Fruit fly (Drosophila melanogaster) whole organism, embryonic: ENCODE results near the gene Sema5c.

Experiments
- BEAF-32 ChIP-seq: fragments of 200-800 bp; sonication (Bioruptor generic); optimal IDR thresholded peaks from 3 replicates; lab custom pipeline; 2017; ENCODE audit warnings: missing biosample characterization, missing genetic modification characterization, mild to moderate bottlenecking, moderate library complexity, missing genetic modification reagents
- Bgb ChIP-seq: fragments of 200-800 bp; sonication (Bioruptor generic); IDR thresholded peaks from 2 replicates; pipeline ENCODE4 v1.3.6; 2022; ENCODE audit warnings: missing biosample characterization, missing genetic modification characterization; ENCODE audit not compliant: partially characterized antibody
- CG10321 ChIP-seq: fragments of 200-800 bp; sonication (Bioruptor generic); IDR thresholded peaks from 2 replicates; pipeline ENCODE4 v1.3.6; 2022; ENCODE audit warnings: missing biosample characterization, missing genetic modification characterization
- CG10543 ChIP-seq: fragments of 200-800 bp; sonication (Bioruptor generic); optimal IDR thresholded peaks from 3 replicates; lab custom pipeline; 2017; ENCODE audit warnings: missing biosample characterization, mild to moderate bottlenecking, missing genetic modification characterization, moderate library complexity
- CG11247 ChIP-seq: fragments of 200-800 bp; sonication (Bioruptor generic); IDR thresholded peaks from 2 replicates; pipeline ENCODE4 v1.3.6; 2022; ENCODE audit warnings: missing biosample characterization, missing genetic modification characterization
- CG11504 ChIP-seq: fragments of 200-800 bp; sonication (Bioruptor generic); optimal IDR thresholded peaks from 3 replicates; lab custom pipeline; 2019; ENCODE audit warnings: missing biosample characterization, mild to moderate bottlenecking, missing genetic modification characterization, moderate library complexity
- CG14860 ChIP-seq: fragments of 200-800 bp; sonication (Bioruptor generic); IDR thresholded peaks from 3 replicates; pipeline ENCODE4 v1.3.6; 2022; ENCODE audit warnings: missing biosample characterization, missing genetic modification characterization; ENCODE audit not compliant: partially characterized antibody
- CG18476 ChIP-seq: fragments of 200-800 bp; sonication (Bioruptor generic); optimal IDR thresholded peaks from 2 replicates; lab custom pipeline; 2016; ENCODE audit warnings: missing biosample characterization, mild to moderate bottlenecking, missing genetic modification characterization
- CG31388 ChIP-seq: fragments of 200-800 bp; sonication (Bioruptor generic); optimal IDR thresholded peaks from 2 replicates; lab custom pipeline; 2016; ENCODE audit warnings: missing biosample characterization, missing genetic modification characterization
- CG32767 ChIP-seq: fragments of 200-800 bp; sonication (Bioruptor generic); IDR thresholded peaks from 2 replicates; pipeline ENCODE4 v1.3.6; 2022; ENCODE audit warnings: missing biosample characterization, missing genetic modification characterization
- CG32772 ChIP-seq: fragments of 200-800 bp; sonication (Bioruptor generic); IDR thresholded peaks from 2 replicates; pipeline ENCODE4 v1.3.6; 2022; ENCODE audit warnings: missing biosample characterization, missing genetic modification characterization
- CG33213 ChIP-seq: fragments of 200-800 bp; sonication (Bioruptor generic); optimal IDR thresholded peaks from 3 replicates; lab custom pipeline; 2016; ENCODE audit warnings: missing biosample characterization, missing genetic modification characterization
- CG5180 ChIP-seq: fragments of 200-800 bp; sonication (Bioruptor generic); optimal IDR thresholded peaks from 3 replicates; lab custom pipeline; 2017; ENCODE audit warnings: missing biosample characterization, missing genetic modification characterization, mild to moderate bottlenecking, moderate library complexity, missing genetic modification reagents
- CG6654 ChIP-seq: fragments of 200-800 bp; sonication (Bioruptor generic); optimal IDR thresholded peaks from 2 replicates; lab custom pipeline; 2017; ENCODE audit warnings: missing biosample characterization, mild to moderate bottlenecking, missing genetic modification characterization
- CG8290 ChIP-seq, 3 experiments: fragments of 200-800 bp; sonication (Bioruptor generic); optimal IDR thresholded peaks; 2 replicates each; lab custom pipeline; 2016 to 2019; ENCODE audit warnings: missing biosample characterization in 3 of 3, missing genetic modification characterization in 3 of 3, mild to moderate bottlenecking in 2 of 3, moderate library complexity in 1 of 3
- Camta ChIP-seq: fragments of 200-800 bp; sonication (Bioruptor generic); optimal IDR thresholded peaks from 2 replicates; lab custom pipeline; 2016; ENCODE audit warnings: missing biosample characterization, missing genetic modification characterization
- Elba2 ChIP-seq: fragments of 200-800 bp; sonication (Bioruptor generic); optimal IDR thresholded peaks from 3 replicates; lab custom pipeline; 2016; ENCODE audit warnings: missing biosample characterization, missing genetic modification characterization
- GATAe ChIP-seq: fragments of 200-800 bp; sonication (Bioruptor generic); conservative IDR thresholded peaks from 2 replicates; pipeline ENCODE4 v1.3.6; 2022; ENCODE audit warnings: missing biosample characterization, missing genetic modification characterization
- Hey ChIP-seq: fragments of 200-800 bp; sonication (Bioruptor generic); optimal IDR thresholded peaks from 3 replicates; lab custom pipeline; 2018; ENCODE audit warnings: missing biosample characterization, mild to moderate bottlenecking, missing genetic modification characterization
- Jarid2 ChIP-seq: fragments of 200-800 bp; sonication (Bioruptor generic); optimal IDR thresholded peaks from 3 replicates; lab custom pipeline; 2017; ENCODE audit warnings: mild to moderate bottlenecking, missing biosample characterization, missing genetic modification reagents, missing genetic modification characterization
- MTF-1 ChIP-seq: fragments of 200-800 bp; sonication (Bioruptor generic); optimal IDR thresholded peaks from 2 replicates; lab custom pipeline; 2018; ENCODE audit warnings: missing biosample characterization, mild to moderate bottlenecking, missing genetic modification characterization, borderline replicate concordance
- Pdp1 ChIP-seq, 2 experiments: fragments of 200-800 bp; sonication (Bioruptor generic); optimal IDR thresholded peaks; 3 replicates each; lab custom pipeline; 2016; ENCODE audit warnings: missing biosample characterization in 2 of 2, missing genetic modification characterization in 2 of 2, mild to moderate bottlenecking in 1 of 2, moderate library complexity in 1 of 2
- Scr ChIP-seq: fragments of 200-800 bp; sonication (Bioruptor generic); IDR thresholded peaks from 2 replicates; pipeline ENCODE4 v1.3.6; 2022; ENCODE audit warnings: missing biosample characterization, missing genetic modification characterization; ENCODE audit not compliant: partially characterized antibody
- Side ChIP-seq: fragments of 200-800 bp; sonication (Bioruptor generic); optimal IDR thresholded peaks from 2 replicates; lab custom pipeline; 2016; ENCODE audit warnings: missing biosample characterization, missing genetic modification characterization
- ab ChIP-seq: fragments of 200-800 bp; sonication (Bioruptor generic); optimal IDR thresholded peaks from 2 replicates; lab custom pipeline; 2016; ENCODE audit warnings: missing biosample characterization, missing genetic modification characterization
- amos ChIP-seq: fragments of 200-800 bp; sonication (Bioruptor generic); IDR thresholded peaks from 2 replicates; pipeline ENCODE4 v1.3.6; 2022; ENCODE audit warnings: missing biosample characterization, missing genetic modification characterization; ENCODE audit not compliant: partially characterized antibody
- ase ChIP-seq: fragments of 200-800 bp; sonication (Bioruptor generic); IDR thresholded peaks from 3 replicates; pipeline ENCODE4 v1.3.6; 2022; ENCODE audit warnings: missing biosample characterization, missing genetic modification characterization
- bbx ChIP-seq: fragments of 200-800 bp; sonication (Bioruptor generic); IDR thresholded peaks from 2 replicates; pipeline ENCODE4 v1.3.6; 2022; ENCODE audit warnings: missing biosample characterization, missing genetic modification characterization; ENCODE audit not compliant: partially characterized antibody
- ci ChIP-seq: fragments of 200-800 bp; sonication (Bioruptor generic); IDR thresholded peaks from 3 replicates; pipeline ENCODE4 v1.3.6; 2022; ENCODE audit warnings: missing biosample characterization, missing genetic modification characterization
- crol ChIP-seq: fragments of 200-800 bp; sonication (Bioruptor generic); IDR thresholded peaks from 2 replicates; pipeline ENCODE4 v1.3.6; 2022; ENCODE audit warnings: missing biosample characterization, missing genetic modification characterization
- eve ChIP-seq, 2 experiments: fragments of >200 bp; optimal IDR thresholded peaks; 2 replicates each; lab custom pipeline; 2017; ENCODE audit warnings: missing biosample characterization in 2 of 2, missing genetic modification characterization in 2 of 2
- fd64A ChIP-seq: fragments of 200-800 bp; sonication (Bioruptor generic); optimal IDR thresholded peaks from 3 replicates; lab custom pipeline; 2018; ENCODE audit warnings: missing biosample characterization, mild to moderate bottlenecking, missing genetic modification characterization
- ftz-f1 ChIP-seq: fragments of 200-800 bp; sonication (Bioruptor generic); optimal IDR thresholded peaks from 2 replicates; lab custom pipeline; 2016; ENCODE audit warnings: missing biosample characterization, missing genetic modification characterization
- gro ChIP-seq: fragments of 200-800 bp; sonication (Bioruptor generic); optimal IDR thresholded peaks from 2 replicates; lab custom pipeline; 2016; ENCODE audit warnings: missing biosample characterization, missing genetic modification characterization
- ken ChIP-seq: fragments of 200-800 bp; sonication (Bioruptor generic); IDR thresholded peaks from 3 replicates; pipeline ENCODE4 v1.3.6; 2022; ENCODE audit warnings: missing biosample characterization, missing genetic modification characterization
- maf-S ChIP-seq: fragments of 200-800 bp; sonication (Bioruptor generic); optimal IDR thresholded peaks from 2 replicates; lab custom pipeline; 2016; ENCODE audit warnings: missing biosample characterization, missing genetic modification characterization
- mam ChIP-seq: fragments of 200-800 bp; sonication (Bioruptor generic); optimal IDR thresholded peaks from 3 replicates; lab custom pipeline; 2016; ENCODE audit warnings: missing biosample characterization, missing genetic modification characterization
- nerfin-1 ChIP-seq: fragments of 200-800 bp; sonication (Bioruptor generic); optimal IDR thresholded peaks from 3 replicates; lab custom pipeline; 2019; ENCODE audit warnings: missing biosample characterization, mild to moderate bottlenecking, missing genetic modification characterization, moderate library complexity
- phol ChIP-seq: fragments of 200-800 bp; sonication (Bioruptor generic); optimal IDR thresholded peaks from 3 replicates; lab custom pipeline; 2018; ENCODE audit warnings: missing biosample characterization, mild to moderate bottlenecking, missing genetic modification characterization, moderate library complexity
- rib ChIP-seq: fragments of 200-800 bp; sonication (Bioruptor generic); IDR thresholded peaks from 2 replicates; pipeline ENCODE4 v1.3.6; 2022; ENCODE audit warnings: missing biosample characterization, missing genetic modification characterization
- run ChIP-seq: fragments of 200-800 bp; sonication (Bioruptor generic); optimal IDR thresholded peaks from 3 replicates; lab custom pipeline; 2018; ENCODE audit warnings: missing biosample characterization, mild to moderate bottlenecking, missing genetic modification characterization
- trh ChIP-seq: fragments of 200-800 bp; sonication (Bioruptor generic); optimal IDR thresholded peaks from 2 replicates; lab custom pipeline; 2016; ENCODE audit warnings: missing biosample characterization, missing genetic modification characterization
- ttk ChIP-seq: fragments of 200-800 bp; sonication (Bioruptor generic); IDR thresholded peaks from 2 replicates; pipeline ENCODE4 v2.1.2; 2022; ENCODE audit warnings: missing biosample characterization, missing genetic modification characterization
- tup ChIP-seq: fragments of 200-800 bp; sonication (Bioruptor generic); optimal IDR thresholded peaks from 2 replicates; lab custom pipeline; 2016; ENCODE audit warnings: missing biosample characterization, mild to moderate bottlenecking, missing genetic modification characterization, moderate library complexity
- vvl ChIP-seq: fragments of 200-800 bp; sonication (Bioruptor generic); IDR thresholded peaks from 2 replicates; pipeline ENCODE4 v1.3.6; 2022; ENCODE audit warnings: missing biosample characterization, missing genetic modification characterization
- zf30C ChIP-seq: fragments of 200-800 bp; sonication (Bioruptor generic); optimal IDR thresholded peaks from 3 replicates; lab custom pipeline; 2018; ENCODE audit warnings: missing biosample characterization, mild to moderate bottlenecking, missing genetic modification characterization

Sema5c gene

dm6 chr3L:12057585-12057984 lies 24.0 kb downstream of the Sema5c start (continued):
- TF ChIP-seq Jarid2 (GFP tag; lab: Kevin White, UChicago) (no peak), gro (GFP tag; lab: Kevin White, UChicago) (peak; percentile 11), Scr (GFP tag; lab: Robert Waterston, UW) (no peak), GATAe (GFP tag; lab: Robert Waterston, UW) (peak; percentile 20), ab (GFP tag; lab: Kevin White, UChicago) (no peak), CG6654 (GFP tag; lab: Kevin White, UChicago) (no peak), run (tag; lab: Kevin White, UChicago) (peak; percentile 39), tup (GFP tag; lab: Kevin White, UChicago) (no peak), CG11247 (GFP tag; lab: Robert Waterston, UW) (no peak), CG32767 (GFP tag; lab: Robert Waterston, UW) (no peak), mam (GFP tag; lab: Kevin White, UChicago) (no peak), Side (GFP tag; lab: Kevin White, UChicago) (no peak), CG5180 (GFP tag; lab: Kevin White, UChicago) (peak; percentile 7), ci (GFP tag; lab: Robert Waterston, UW) (0 out of 3 replicates have a peak, but pooled peaks have one; percentile 12), CG10543 (peak; percentile 63), Pdp1 (GFP tag; optimal IDR thresholded peaks at IDR 0.05; lab: Kevin White, UChicago) (peak in 1 of 2 experiments; percentile 94), crol (GFP tag; lab: Robert Waterston, UW) (peak; percentile 81)

- TF ChIP-seq vvl (peak; percentile 26; the same call in 1 of the 2 replicates), CG14860 (GFP tag; lab: Robert Waterston, UW) (no peak), rib (GFP tag; lab: Robert Waterston, UW) (no peak), ken (peak; percentile 58; the same call in 2 of the 3 replicates), amos (GFP tag; lab: Robert Waterston, UW) (no peak; the same call in 1 of the 2 replicates), CG32772 (GFP tag; lab: Robert Waterston, UW) (peak; percentile 40), Camta (GFP tag; lab: Kevin White, UChicago) (peak; percentile 64), fd64A (GFP tag; lab: Kevin White, UChicago) (no peak), BEAF-32 (no peak), Elba2 (no peak), CG31388 (peak; percentile 69), MTF-1 (GFP tag; lab: Kevin White, UChicago) (no peak), CG10321 (GFP tag; lab: Robert Waterston, UW) (no peak), Hey (tag; lab: Kevin White, UChicago) (no peak), CG18476 (peak; percentile 69), trh (GFP tag; lab: Kevin White, UChicago) (peak; percentile 9), phol (tag; lab: Kevin White, UChicago) (peak; percentile 85), Bgb (peak; percentile 55; the same call in 1 of the 2 replicates), bbx (GFP tag; lab: Robert Waterston, UW) (peak; percentile 62), ase (GFP tag; lab: Robert Waterston, UW) (peak; percentile 46; the same call in 1 of the 3 replicates), CG11504 (tag; lab: Kevin White, UChicago) (peak; percentile 79), ttk (GFP tag; lab: Robert Waterston, UW) (no peak; the same call in 1 of the 2 replicates), CG33213 (GFP tag; lab: Kevin White, UChicago) (peak; percentile 43), nerfin-1 (tag; lab: Kevin White, UChicago) (no peak), maf-S (GFP tag; lab: Kevin White, UChicago) (peak; percentile 12), CG8290 (GFP tag; optimal IDR thresholded peaks at IDR 0.05; lab: Kevin White, UChicago) (no peak), CG8290 (tag; optimal IDR thresholded peaks at IDR 0.05; lab: Kevin White, UChicago) (no peak), eve (GFP tag; optimal IDR thresholded peaks at IDR 0.05; lab: Kevin White, UChicago) (peak in 1 of 2 experiments; percentile 90), zf30C (no peak), ftz-f1 (no peak)
Observed at dm6 chr3L:12056286-12057178, 25.1 kb downstream of the Sema5c start.
